Fruit fly (Drosophila melanogaster) whole organism, embryonic: ENCODE measurements around the gene CG10035.

Experiments used
- Atf-2 ChIP-seq: fragments of 200-800 bp; sonication (Bioruptor generic); optimal IDR thresholded peaks from 2 replicates; lab custom pipeline; 2016; ENCODE audit warnings: missing biosample characterization, missing genetic modification characterization
- B-H1 ChIP-seq: fragments of 200-800 bp; sonication (Bioruptor generic); IDR thresholded peaks from 3 replicates; pipeline ENCODE4 v1.3.6; 2022; ENCODE audit warnings: missing biosample characterization, missing genetic modification characterization
- CG11247 ChIP-seq: fragments of 200-800 bp; sonication (Bioruptor generic); IDR thresholded peaks from 2 replicates; pipeline ENCODE4 v1.3.6; 2022; ENCODE audit warnings: missing biosample characterization, missing genetic modification characterization
- CG13123 ChIP-seq: fragments of 200-800 bp; sonication (Bioruptor generic); optimal IDR thresholded peaks from 2 replicates; lab custom pipeline; 2016; ENCODE audit warnings: missing biosample characterization, missing genetic modification characterization
- CG16815 ChIP-seq: fragments of 200-800 bp; sonication (Bioruptor generic); optimal IDR thresholded peaks from 3 replicates; lab custom pipeline; 2017; ENCODE audit warnings: missing biosample characterization, mild to moderate bottlenecking, missing genetic modification characterization
- CG16863 ChIP-seq: fragments of 200-800 bp; sonication (Bioruptor generic); optimal IDR thresholded peaks from 3 replicates; lab custom pipeline; 2016; ENCODE audit warnings: missing biosample characterization, missing genetic modification characterization
- CG17359 ChIP-seq: fragments of 200-800 bp; sonication (Bioruptor generic); optimal IDR thresholded peaks from 3 replicates; lab custom pipeline; 2018; ENCODE audit warnings: missing biosample characterization, mild to moderate bottlenecking, missing genetic modification characterization, moderate library complexity
- CG17912 ChIP-seq: fragments of 200-800 bp; sonication (Bioruptor generic); optimal IDR thresholded peaks from 2 replicates; lab custom pipeline; 2018; ENCODE audit warnings: missing biosample characterization, mild to moderate bottlenecking, missing genetic modification characterization
- CG18011 ChIP-seq: fragments of 200-800 bp; sonication (Bioruptor generic); optimal IDR thresholded peaks from 2 replicates; lab custom pipeline; 2017; ENCODE audit warnings: missing biosample characterization, missing genetic modification characterization, mild to moderate bottlenecking, moderate library complexity, missing genotype
- CG18599 ChIP-seq: fragments of 200-800 bp; sonication (Bioruptor generic); optimal IDR thresholded peaks from 3 replicates; lab custom pipeline; 2017; ENCODE audit warnings: missing biosample characterization, missing genetic modification characterization, mild to moderate bottlenecking, moderate library complexity, missing genetic modification reagents
- CG31441 ChIP-seq: fragments of 200-800 bp; sonication (Bioruptor generic); IDR thresholded peaks from 2 replicates; pipeline ENCODE4 v1.3.6; 2022; ENCODE audit warnings: missing biosample characterization, missing genetic modification characterization
- CG3726 ChIP-seq: fragments of 200-800 bp; sonication (Bioruptor generic); IDR thresholded peaks from 3 replicates; pipeline ENCODE4, ENCODE4 v1.3.6; 2022; ENCODE audit warnings: missing biosample characterization, missing genetic modification characterization
- CG3847 ChIP-seq: fragments of 200-800 bp; sonication (Bioruptor generic); IDR thresholded peaks from 2 replicates; pipeline ENCODE4 v1.3.6; 2022; ENCODE audit warnings: missing biosample characterization, missing genetic modification characterization
- CG6791 ChIP-seq: fragments of 200-800 bp; sonication (Bioruptor generic); IDR thresholded peaks from 3 replicates; pipeline ENCODE4 v1.3.6; 2022; ENCODE audit warnings: missing biosample characterization, missing genetic modification characterization; ENCODE audit not compliant: partially characterized antibody
- CG6854 ChIP-seq: fragments of 200-800 bp; sonication (Bioruptor generic); optimal IDR thresholded peaks from 3 replicates; lab custom pipeline; 2017; ENCODE audit warnings: missing biosample characterization, mild to moderate bottlenecking, missing genetic modification characterization
- CG7556 ChIP-seq: fragments of 200-800 bp; sonication (Bioruptor generic); optimal IDR thresholded peaks from 2 replicates; lab custom pipeline; 2017; ENCODE audit warnings: missing biosample characterization, mild to moderate bottlenecking, missing genetic modification characterization
- CG8359 ChIP-seq: fragments of 200-800 bp; sonication (Bioruptor generic); optimal IDR thresholded peaks from 2 replicates; lab custom pipeline; 2017; ENCODE audit warnings: missing biosample characterization, mild to moderate bottlenecking, missing genetic modification characterization, borderline replicate concordance
- D ChIP-seq, 2 experiments: fragments of 200-800 bp in 1 of 2; fragments of >200 bp in 1 of 2; sonication (Bioruptor generic) in 1 of 2; optimal IDR thresholded peaks; 2 replicates in 1 of 2; 3 replicates in 1 of 2; lab custom pipeline; 2017; ENCODE audit warnings: mild to moderate bottlenecking in 1 of 2, missing biosample characterization in 1 of 2, missing genetic modification characterization in 1 of 2, missing genetic modification reagents in 1 of 2
- Deaf1 ChIP-seq: fragments of 200-800 bp; optimal IDR thresholded peaks from 3 replicates; lab custom pipeline; 2019; ENCODE audit warnings: missing biosample characterization, mild to moderate bottlenecking, missing genetic modification characterization, moderate library complexity
- Dek ChIP-seq: fragments of 200-800 bp; sonication (Bioruptor generic); optimal IDR thresholded peaks from 3 replicates; lab custom pipeline; 2019; ENCODE audit warnings: missing biosample characterization, mild to moderate bottlenecking, missing genetic modification characterization, moderate library complexity
- Dip2 ChIP-seq: fragments of 200-800 bp; sonication (Bioruptor generic); IDR thresholded peaks from 2 replicates; pipeline ENCODE4 v1.3.6; 2022; ENCODE audit warnings: missing biosample characterization, missing genetic modification characterization
- Doc2 ChIP-seq: fragments of 200-800 bp; sonication (Bioruptor generic); IDR thresholded peaks from 2 replicates; pipeline ENCODE4 v1.3.6; 2022; ENCODE audit warnings: missing biosample characterization, missing genetic modification characterization
- Fer1 ChIP-seq: fragments of 200-800 bp; sonication (Bioruptor generic); optimal IDR thresholded peaks from 2 replicates; lab custom pipeline; 2017; ENCODE audit warnings: missing biosample characterization, mild to moderate bottlenecking, missing genetic modification characterization
- Fer2 ChIP-seq: fragments of 200-800 bp; sonication (Bioruptor generic); optimal IDR thresholded peaks from 2 replicates; lab custom pipeline; 2018; ENCODE audit warnings: missing biosample characterization, mild to moderate bottlenecking, missing genetic modification characterization, moderate library complexity
- HmgZ ChIP-seq: fragments of 200-800 bp; sonication (Bioruptor generic); optimal IDR thresholded peaks from 2 replicates; lab custom pipeline; 2018; ENCODE audit warnings: missing biosample characterization, mild to moderate bottlenecking, missing genetic modification characterization
- Hmr ChIP-seq: fragments of 200-800 bp; sonication (Bioruptor generic); optimal IDR thresholded peaks from 3 replicates; lab custom pipeline; 2017; ENCODE audit warnings: mild to moderate bottlenecking, missing biosample characterization, missing genetic modification reagents, missing genetic modification characterization
- Neu2 ChIP-seq: fragments of 200-800 bp; sonication (Bioruptor generic); optimal IDR thresholded peaks from 3 replicates; lab custom pipeline; 2016; ENCODE audit warnings: missing biosample characterization, missing genetic modification characterization, borderline replicate concordance
- NfI ChIP-seq: fragments of 200-800 bp; sonication (Bioruptor generic); optimal IDR thresholded peaks from 3 replicates; lab custom pipeline; 2018; ENCODE audit warnings: missing biosample characterization, mild to moderate bottlenecking, missing genetic modification characterization, moderate library complexity
- Usf ChIP-seq: fragments of 200-800 bp; sonication (Bioruptor generic); optimal IDR thresholded peaks from 2 replicates; lab custom pipeline; 2017; ENCODE audit warnings: missing genotype, missing biosample characterization, missing genetic modification characterization
- Xbp1 ChIP-seq: fragments of 200-800 bp; sonication (Bioruptor generic); optimal IDR thresholded peaks from 3 replicates; lab custom pipeline; 2016; ENCODE audit warnings: missing biosample characterization, mild to moderate bottlenecking, missing genetic modification characterization
- bcd ChIP-seq: fragments of 200-800 bp; sonication (Bioruptor generic); optimal IDR thresholded peaks from 2 replicates; lab custom pipeline; 2017; ENCODE audit warnings: missing biosample characterization, mild to moderate bottlenecking, missing genetic modification characterization
- bowl ChIP-seq: fragments of 200-800 bp; sonication (Bioruptor generic); IDR thresholded peaks from 2 replicates; pipeline ENCODE4 v1.3.6; 2022; ENCODE audit warnings: missing biosample characterization, missing genetic modification characterization
- cad ChIP-seq: fragments of >200 bp; optimal IDR thresholded peaks from 2 replicates; lab custom pipeline; 2017; ENCODE audit warnings: missing biosample characterization, missing genetic modification characterization
- corto ChIP-seq: fragments of 200-800 bp; sonication (Bioruptor generic); optimal IDR thresholded peaks from 2 replicates; lab custom pipeline; 2016; ENCODE audit warnings: missing biosample characterization, mild to moderate bottlenecking, missing genetic modification characterization, moderate library complexity
- dmrt11E ChIP-seq: fragments of 200-800 bp; sonication (Bioruptor generic); optimal IDR thresholded peaks from 3 replicates; lab custom pipeline; 2018; ENCODE audit warnings: missing biosample characterization, mild to moderate bottlenecking, missing genetic modification characterization, moderate library complexity
- fd3F ChIP-seq: fragments of 200-800 bp; sonication (Bioruptor generic); optimal IDR thresholded peaks from 2 replicates; lab custom pipeline; 2018; ENCODE audit warnings: missing biosample characterization, mild to moderate bottlenecking, missing genetic modification characterization, moderate library complexity
- gcm ChIP-seq: fragments of 200-800 bp; sonication (Bioruptor generic); optimal IDR thresholded peaks from 2 replicates; lab custom pipeline; 2019; ENCODE audit warnings: missing biosample characterization, mild to moderate bottlenecking, missing genetic modification characterization, moderate library complexity
- gfzf ChIP-seq: fragments of 200-800 bp; sonication (Bioruptor generic); optimal IDR thresholded peaks from 2 replicates; lab custom pipeline; 2016; ENCODE audit warnings: missing biosample characterization, mild to moderate bottlenecking, missing genetic modification characterization, moderate library complexity
- gro ChIP-seq: fragments of 200-800 bp; sonication (Bioruptor generic); optimal IDR thresholded peaks from 2 replicates; lab custom pipeline; 2016; ENCODE audit warnings: missing biosample characterization, missing genetic modification characterization
- lab ChIP-seq: fragments of 200-800 bp; sonication (Bioruptor generic); optimal IDR thresholded peaks from 3 replicates; lab custom pipeline; 2017; ENCODE audit warnings: missing biosample characterization, missing genetic modification characterization, mild to moderate bottlenecking, moderate library complexity, missing genetic modification reagents
- lov ChIP-seq, 2 experiments: fragments of 200-800 bp in 1 of 2; fragments of >200 bp in 1 of 2; sonication (Bioruptor generic) in 1 of 2; IDR thresholded peaks in 1 of 2; optimal IDR thresholded peaks in 1 of 2; 2 replicates in 1 of 2; 3 replicates in 1 of 2; pipeline versions ENCODE4 v1.3.6 to Lab custom; 2017 to 2022; ENCODE audit warnings: missing biosample characterization in 1 of 2, missing genetic modification characterization in 1 of 2
- psq ChIP-seq: fragments of 200-800 bp; sonication (Bioruptor generic); optimal IDR thresholded peaks from 2 replicates; lab custom pipeline; 2017; ENCODE audit warnings: missing biosample characterization, missing genetic modification characterization
- pum ChIP-seq: fragments of 200-800 bp; sonication (Bioruptor generic); optimal IDR thresholded peaks from 2 replicates; lab custom pipeline; 2016; ENCODE audit warnings: missing biosample characterization, missing genetic modification characterization
- slp2 ChIP-seq: fragments of 200-800 bp; sonication (Bioruptor generic); optimal IDR thresholded peaks from 2 replicates; lab custom pipeline; 2016; ENCODE audit warnings: missing biosample characterization, missing genetic modification characterization
- sr ChIP-seq: fragments of 200-800 bp; sonication (Bioruptor generic); IDR thresholded peaks from 3 replicates; pipeline ENCODE4 v1.3.6; 2022; ENCODE audit warnings: missing biosample characterization, missing genetic modification characterization
- ssp ChIP-seq: fragments of 200-800 bp; sonication (Bioruptor generic); IDR thresholded peaks from 2 replicates; pipeline ENCODE4 v1.3.6; 2022; ENCODE audit warnings: missing biosample characterization, missing genetic modification characterization
- zen2 ChIP-seq: fragments of 200-800 bp; sonication (Bioruptor generic); IDR thresholded peaks from 3 replicates; pipeline ENCODE4 v1.3.6; 2022; ENCODE audit warnings: missing biosample characterization, missing genetic modification characterization; ENCODE audit not compliant: partially characterized antibody

The CG10035 gene

DNA sequence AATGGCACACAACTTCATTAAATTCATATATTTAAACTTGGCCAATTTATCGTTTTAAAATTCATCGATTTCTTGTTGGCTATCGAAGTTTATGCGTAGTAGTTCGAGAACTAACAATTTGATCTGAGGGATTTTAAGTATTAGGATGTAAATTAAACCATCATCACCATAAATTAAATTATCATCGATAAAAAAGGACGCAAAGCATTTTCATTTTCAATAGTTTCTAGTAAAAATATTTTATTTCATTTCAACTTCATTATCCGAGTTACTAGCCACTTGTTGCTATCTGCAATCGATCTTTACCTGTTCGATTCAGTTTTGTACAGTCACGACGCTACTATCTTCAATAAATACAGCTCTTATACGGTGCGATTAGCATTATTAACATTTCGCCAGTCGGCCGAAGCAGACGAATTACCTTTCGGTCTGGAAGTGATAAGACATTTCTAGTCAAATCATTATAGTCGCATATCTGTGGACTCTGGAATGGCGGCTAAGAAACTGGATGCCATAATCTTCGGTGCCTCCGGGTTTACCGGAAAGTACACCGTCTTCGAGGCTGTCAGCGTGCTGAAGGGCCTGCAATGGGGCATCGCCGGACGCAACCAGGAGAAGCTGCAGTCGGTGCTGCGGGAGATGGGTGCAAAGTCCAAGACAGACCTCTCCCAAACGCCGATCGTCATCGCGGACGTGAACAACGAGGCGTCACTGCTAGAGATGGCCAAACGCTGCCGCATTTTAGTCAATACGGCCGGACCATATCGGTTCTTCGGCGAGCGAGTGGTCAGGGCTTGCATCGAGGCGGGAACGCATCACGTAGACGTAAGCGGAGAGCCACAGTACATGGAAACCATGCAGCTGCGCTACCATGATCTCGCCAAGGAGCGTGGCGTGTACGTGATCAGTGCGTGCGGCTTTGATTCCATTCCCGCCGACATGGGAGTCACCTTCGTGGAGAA lies 24.0 kb upstream of the CG10035 start, which contains the start of gene CG5167 (continued):
- no peak for TF ChIP-seq Dip2 (GFP tag; lab: Robert Waterston, UW)
- TF ChIP-seq CG11247: no peak
- no peak for TF ChIP-seq pum (GFP tag; lab: Kevin White, UChicago)
- TF ChIP-seq Neu2: no peak
- peak; percentile 19 for TF ChIP-seq CG7556 (GFP tag; lab: Kevin White, UChicago)
- TF ChIP-seq ssp (GFP tag; lab: Robert Waterston, UW): no peak
- TF ChIP-seq Hmr (GFP tag; lab: Kevin White, UChicago): peak; percentile 35
- TF ChIP-seq gcm (GFP tag; lab: Kevin White, UChicago): peak; percentile 19
- TF ChIP-seq Fer1 (GFP tag; lab: Kevin White, UChicago): peak; percentile 58
- TF ChIP-seq gro (GFP tag; lab: Kevin White, UChicago): no peak
- peak; percentile 47 for TF ChIP-seq Dek (tag; lab: Kevin White, UChicago)
- TF ChIP-seq slp2: no peak
- no peak for TF ChIP-seq Atf-2 (GFP tag; lab: Kevin White, UChicago)
- no peak for TF ChIP-seq CG18011
- TF ChIP-seq B-H1 (GFP tag; lab: Robert Waterston, UW): peak; percentile 11; the same call in 1 of the 3 replicates
- TF ChIP-seq Fer2: no peak
- TF ChIP-seq CG6854 (GFP tag; lab: Kevin White, UChicago): no peak
- no peak for TF ChIP-seq CG17912 (GFP tag; lab: Kevin White, UChicago)
- no peak for TF ChIP-seq NfI
- peak; percentile 35 for TF ChIP-seq corto (GFP tag; lab: Kevin White, UChicago)
- TF ChIP-seq CG3726 (GFP tag; lab: Robert Waterston, UW): no peak
- peak; percentile 67 for TF ChIP-seq CG18599 (GFP tag; lab: Kevin White, UChicago)
- TF ChIP-seq Doc2 (GFP tag; lab: Robert Waterston, UW): no peak
- TF ChIP-seq Xbp1 (GFP tag; lab: Kevin White, UChicago): peak; percentile 28
- peak; percentile 38; the same call in 1 of the 2 replicates for TF ChIP-seq CG31441 (GFP tag; lab: Robert Waterston, UW)
- TF ChIP-seq Deaf1: peak; percentile 50
- TF ChIP-seq dmrt11E (tag; lab: Kevin White, UChicago): peak; percentile 42
- no peak for TF ChIP-seq CG3847 (GFP tag; lab: Robert Waterston, UW)
- no peak for TF ChIP-seq bcd
- TF ChIP-seq HmgZ (tag; lab: Kevin White, UChicago): no peak
- TF ChIP-seq CG8359 (GFP tag; lab: Kevin White, UChicago): no peak
- TF ChIP-seq psq (GFP tag; lab: Kevin White, UChicago): no peak
- TF ChIP-seq CG13123 (GFP tag; lab: Kevin White, UChicago): no peak
- no peak for TF ChIP-seq sr
- TF ChIP-seq zen2 (GFP tag; lab: Robert Waterston, UW): no peak
- TF ChIP-seq CG17359 (tag; lab: Kevin White, UChicago): peak; percentile 49
- TF ChIP-seq cad (GFP tag; lab: Kevin White, UChicago): no peak
- TF ChIP-seq D (optimal IDR thresholded peaks at IDR 0.05; lab: Kevin White, UChicago): no peak
- no peak for TF ChIP-seq D (GFP tag; optimal IDR thresholded peaks at IDR 0.05; lab: Kevin White, UChicago)
- no peak for TF ChIP-seq gfzf (GFP tag; lab: Kevin White, UChicago)
- TF ChIP-seq CG16863 (GFP tag; lab: Kevin White, UChicago): no peak
- TF ChIP-seq lab (GFP tag; lab: Kevin White, UChicago): peak; percentile 54
- no peak for TF ChIP-seq lov (optimal IDR thresholded peaks at IDR 0.05; lab: Kevin White, UChicago)
- no peak for TF ChIP-seq lov (GFP tag; IDR thresholded peaks at IDR 0.05; lab: Robert Waterston, UW)
- peak; percentile 3 for TF ChIP-seq fd3F (GFP tag; lab: Kevin White, UChicago)
- no peak for TF ChIP-seq Usf (GFP tag; lab: Kevin White, UChicago)
- no peak for TF ChIP-seq CG6791
- TF ChIP-seq CG16815: no peak
- TF ChIP-seq bowl: no peak
